Fruit fly (Drosophila melanogaster) ovary, adult (tissue): ENCODE results near the gene in.
A peak's percentile ranks its signal among the peaks of the same experiment; 100 is the strongest.

Source experiments
- CG17801 ChIP-seq: fragments of 200-800 bp; optimal IDR thresholded peaks from 2 replicates; lab custom pipeline; 2019; ENCODE audit warnings: missing biosample characterization, mild to moderate bottlenecking, missing genetic modification characterization, moderate library complexity; ENCODE audit not compliant: partially characterized antibody

in gene

DNA sequence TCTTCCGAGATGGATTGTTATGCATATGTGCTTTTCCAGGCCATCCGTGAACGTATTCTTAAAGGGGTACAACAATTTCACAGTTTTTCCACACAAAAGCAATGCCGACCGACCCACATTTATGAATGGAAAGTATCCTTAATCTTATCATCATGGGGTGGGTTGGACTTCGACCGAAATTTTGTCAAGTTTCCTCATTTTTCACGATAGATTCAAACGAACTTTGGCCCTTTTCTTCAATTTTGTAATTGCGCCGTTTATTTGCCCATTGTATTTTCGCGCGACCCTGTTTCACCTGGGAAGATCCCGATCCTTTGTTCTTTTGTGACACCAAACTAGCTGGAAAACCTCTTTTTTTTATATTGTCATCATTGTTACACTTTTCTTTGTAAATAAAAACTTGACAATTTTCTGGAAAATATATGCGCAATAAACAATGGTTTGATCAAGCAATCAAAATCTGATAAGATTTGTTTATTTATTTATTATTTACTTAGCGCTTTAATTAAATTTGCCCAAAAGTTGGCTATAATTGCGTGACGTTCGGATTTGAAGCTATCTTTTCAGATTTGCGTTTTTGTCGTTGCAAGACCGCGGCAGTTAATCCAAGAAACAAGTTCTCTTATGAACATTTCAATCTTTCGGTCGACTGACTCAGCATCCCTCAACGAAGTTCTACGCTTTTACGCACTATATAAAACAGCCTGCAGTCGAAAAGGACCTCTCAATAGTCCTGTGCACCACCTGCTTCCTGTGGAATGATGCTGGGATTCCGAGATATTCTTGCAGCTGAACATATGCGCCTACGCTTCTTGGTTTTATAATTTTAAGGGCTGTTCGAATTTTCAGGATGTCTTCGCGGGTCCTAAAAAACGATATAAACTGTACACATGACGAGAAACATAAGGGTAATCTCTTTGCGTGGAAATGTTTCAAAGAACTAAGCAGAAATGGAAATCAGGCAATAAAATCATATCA lies 39.3 kb downstream of the in start:
- no peak for TF ChIP-seq CG17801

DNA sequence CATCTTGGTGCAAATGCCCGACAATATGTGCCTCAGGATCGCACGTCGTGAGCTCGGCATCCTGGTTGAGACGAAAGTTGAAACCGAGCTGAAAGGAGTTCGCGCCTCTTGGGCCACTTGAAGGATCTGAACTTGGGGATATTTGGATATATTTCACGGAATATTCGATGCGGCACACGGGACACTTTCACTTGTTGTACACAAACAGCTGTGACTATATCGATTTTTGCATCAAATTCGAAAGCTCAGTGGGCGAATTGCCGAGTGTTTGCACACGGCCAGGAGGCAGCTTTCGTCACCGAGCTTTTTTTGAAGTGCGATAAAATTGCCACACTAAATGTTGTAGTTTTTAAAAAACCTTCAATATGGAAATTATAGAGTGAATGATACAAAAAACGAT lies 43.3 kb downstream of the in start, which contains the start of gene CG13248:
Gene CG13248, minus strand, starts transcription at position 222 of the 400 bp plus-strand sequence.
- TF ChIP-seq CG17801, result no peak

DNA sequence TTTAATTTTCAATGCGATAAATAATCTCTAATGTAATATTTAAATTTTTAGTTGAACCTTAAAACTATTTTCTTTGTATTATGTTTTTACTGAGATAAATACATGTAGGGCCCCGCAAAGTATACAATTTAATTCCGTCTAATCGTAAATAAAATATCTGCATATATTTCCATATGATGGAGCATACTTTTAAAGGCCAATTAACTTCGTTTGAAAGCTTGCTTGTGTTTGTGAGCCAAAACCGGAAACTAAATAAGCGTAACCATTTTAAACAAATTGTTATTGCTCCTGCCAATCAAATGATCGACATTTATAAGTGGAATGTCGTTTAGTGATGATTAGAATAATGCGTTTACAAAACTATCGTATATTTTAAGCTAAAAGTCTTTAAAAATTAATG lies 43.8 kb downstream of the in start:
- peak; percentile 41 for TF ChIP-seq CG17801

dm6 chr3L:20413304-20413703 lies 46.3 kb downstream of the in start, which contains the start of gene zye:
TSS of gene zye (plus strand) at chr3L:20413604.
- no peak for TF ChIP-seq CG17801
